Worm (Caenorhabditis elegans) whole organism, dauer: ENCODE measurements around the gene F22E5.6.
"Not testable (repeated sequence)": the region's sequence is repeated elsewhere in the genome, so short reads cannot be mapped to it uniquely, and the experiment has no call there.

Source experiments
- unc-62 ChIP-seq: sonication (generic microtip); optimal IDR thresholded peaks from 2 replicates; lab custom pipeline; 2017; ENCODE audit warnings: missing biosample characterization, missing genetic modification reagents, missing genetic modification characterization

F22E5.6 gene

ce11 chrII:2677534-2678168 lies 28.0 kb downstream of the F22E5.6 start, which contains the start of gene F22E5.17:
Gene F22E5.17, plus strand, starts transcription at chrII:2678041.
- TF ChIP-seq unc-62, result no peak

DNA sequence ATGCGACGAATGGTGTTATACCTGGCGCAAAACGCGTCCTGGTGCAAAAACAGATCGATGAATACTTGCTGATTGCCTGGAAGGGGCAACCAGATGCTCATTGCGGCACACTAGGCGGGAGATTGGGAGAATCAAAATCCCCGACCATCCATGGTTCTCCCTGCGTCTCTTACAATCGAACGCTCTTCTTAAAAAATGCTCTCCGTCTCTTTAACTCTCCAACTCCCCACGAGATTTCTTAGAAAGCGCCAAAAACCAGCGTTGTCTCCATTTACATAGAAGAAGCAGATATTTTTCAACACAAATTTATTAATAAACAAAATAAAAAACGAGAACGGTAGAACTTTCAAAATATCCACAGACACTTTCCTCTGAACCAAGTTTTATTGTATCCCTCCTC lies 31.5 kb downstream of the F22E5.6 start, which contains the start of gene F34D6.1:
TSS of gene F34D6.1 (minus strand) at position 101 of the 400 bp plus-strand sequence.
- no peak for TF ChIP-seq unc-62

DNA sequence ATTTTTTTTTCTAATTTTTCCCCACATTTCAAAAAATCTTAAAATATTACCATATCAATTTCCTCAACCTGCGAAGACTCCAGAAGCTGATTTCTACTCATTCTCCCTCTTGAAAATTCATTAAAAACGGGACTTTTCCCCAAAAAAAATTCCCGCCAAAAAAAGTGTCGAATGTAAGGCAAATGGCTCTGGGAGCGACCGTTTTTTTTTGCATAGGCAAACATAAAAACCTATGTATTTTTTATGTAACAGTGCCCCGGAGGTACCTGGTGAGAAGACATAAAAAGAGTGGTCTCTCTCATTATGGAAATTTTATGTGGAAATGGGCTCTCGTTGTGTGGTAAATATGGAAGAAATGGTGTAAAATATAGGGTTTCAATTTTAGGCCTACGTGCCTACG lies 34.6 kb downstream of the F22E5.6 start, which contains the start of gene ceh-87:
TSS of gene ceh-87 (minus strand) at position 101 of the 400 bp plus-strand sequence.
- TF ChIP-seq unc-62, result no peak

DNA sequence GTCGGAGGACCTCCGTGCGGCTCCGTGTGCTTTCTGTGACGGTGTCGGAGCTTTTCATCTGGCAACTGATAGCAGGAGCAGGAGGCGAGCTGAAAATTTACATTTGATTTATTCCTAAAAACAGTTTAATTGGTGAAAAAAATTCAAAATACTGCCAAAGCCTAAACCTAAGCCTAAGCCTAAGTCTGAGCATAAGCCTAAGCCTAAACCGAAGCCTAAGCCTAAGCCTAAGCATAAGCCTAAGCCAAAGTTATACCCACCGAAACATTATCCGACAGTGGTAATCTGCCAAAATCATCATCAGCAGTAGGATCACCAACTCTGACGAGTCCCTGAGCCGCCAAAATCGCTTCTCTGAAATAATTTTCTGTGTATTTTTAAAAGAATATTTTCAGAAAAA lies 35.1 kb downstream of the F22E5.6 start:
- TF ChIP-seq unc-62, result no peak

- TF ChIP-seq unc-62, result no peak
These were observed 37.5 kb downstream of the F22E5.6 start, which contains the start of the genes sup-9 and nspf-1 for ce11 chrII:2686985-2687675. Gene sup-9, minus strand, starts transcription at chrII:2687027. Gene nspf-1, plus strand, starts transcription at chrII:2687625.

ce11 chrII:2688616-2689015 lies 39.0 kb downstream of the F22E5.6 start, which contains the start of gene nspf-2:
Gene nspf-2, plus strand, starts transcription at chrII:2688916.
- TF ChIP-seq unc-62, result not testable (repeated sequence)

DNA sequence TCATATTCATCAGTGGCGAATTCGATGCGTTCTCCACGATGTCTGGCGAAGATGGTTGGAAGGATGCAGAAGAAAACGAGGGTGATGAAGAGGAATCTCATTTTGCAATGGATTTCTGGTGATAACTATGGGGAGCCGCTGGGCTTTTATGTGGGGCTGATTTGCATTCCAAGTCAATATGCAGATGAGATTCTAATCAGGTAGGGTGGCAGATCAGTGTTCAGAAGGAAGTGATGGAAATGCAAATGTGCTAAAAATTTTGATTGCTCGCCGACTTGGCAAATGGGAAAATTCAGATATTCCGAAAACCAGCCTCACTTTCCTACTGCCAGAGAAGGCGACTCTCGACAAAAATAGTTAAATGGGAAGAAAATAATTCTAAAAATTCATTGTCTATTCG lies 40.4 kb downstream of the F22E5.6 start, which contains the start of gene nspf-3:
TSS of gene nspf-3 (minus strand) at position 101 of the 400 bp plus-strand sequence.
- no peak for TF ChIP-seq unc-62

ce11 chrII:2692476-2692875 lies 42.8 kb downstream of the F22E5.6 start, which contains the start of gene set-11:
Gene set-11, minus strand, starts transcription at chrII:2692576.
- no peak for TF ChIP-seq unc-62

- no peak for TF ChIP-seq unc-62
These were observed 45.4 kb downstream of the F22E5.6 start for ce11 chrII:2695079-2695478.

ce11 chrII:2698378-2698777 lies 48.7 kb downstream of the F22E5.6 start, which contains the start of gene sri-62:
Gene sri-62, minus strand, starts transcription at chrII:2698478.
- TF ChIP-seq unc-62, result no peak

DNA sequence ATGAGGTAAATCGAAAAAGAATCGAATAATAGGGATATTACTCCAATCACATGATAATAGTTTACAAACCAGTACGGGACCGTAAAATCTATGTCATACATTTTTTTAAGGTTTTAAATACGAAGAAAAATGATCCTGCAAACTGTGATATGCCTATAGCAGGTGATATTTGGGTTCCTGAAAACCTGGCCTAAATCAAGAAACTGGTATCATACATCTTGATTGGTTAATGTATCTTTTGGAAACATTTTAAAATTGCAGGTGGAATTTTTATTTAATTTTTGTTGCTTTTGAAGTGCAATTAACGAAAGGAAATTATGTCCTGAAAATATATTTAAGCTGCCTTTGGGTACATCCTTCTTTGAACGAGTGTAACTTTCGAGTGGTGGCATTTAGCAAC lies 50.6 kb downstream of the F22E5.6 start, which contains the start of gene sri-61:
TSS of gene sri-61 (minus strand) at position 101 of the 400 bp plus-strand sequence.
- TF ChIP-seq unc-62, result no peak
